Worm (Caenorhabditis elegans) whole organism, midembryonic: ENCODE results near the gene M03D4.3.

Experiments used
- ztf-23 ChIP-seq: fragments of 200-800 bp; sonication (Bioruptor generic); IDR thresholded peaks from 2 replicates; pipeline ENCODE4 v1.3.6; 2022; ENCODE audit warnings: missing genetic modification reagents, missing genetic modification characterization, missing compliant biosample characterization
- ztf-29 ChIP-seq: fragments of 200-800 bp; sonication (Bioruptor generic); IDR thresholded peaks from 2 replicates; pipeline ENCODE4 v1.3.6; 2022; ENCODE audit warnings: missing genetic modification reagents, missing genetic modification characterization, missing compliant biosample characterization

- no peak for TF ChIP-seq ztf-29 (GFP tag; lab: Robert Waterston, UW)
- TF ChIP-seq ztf-23 (GFP tag; lab: Robert Waterston, UW), result no peak
Measured at ce11 chrIV:6062078-6062477, 50.1 kb downstream of the M03D4.3 start.
